Fruit fly (Drosophila melanogaster) whole organism, embryonic: Measurements from ENCODE around the gene CG34028.

Source experiments
- Asciz ChIP-seq: fragments of 200-800 bp; sonication (Bioruptor generic); optimal IDR thresholded peaks from 2 replicates; lab custom pipeline; 2017; ENCODE audit warnings: missing biosample characterization, mild to moderate bottlenecking, missing genetic modification characterization, missing genetic modification reagents
- CG10321 ChIP-seq: fragments of 200-800 bp; sonication (Bioruptor generic); IDR thresholded peaks from 2 replicates; pipeline ENCODE4 v1.3.6; 2022; ENCODE audit warnings: missing biosample characterization, missing genetic modification characterization
- CG10366 ChIP-seq: fragments of 200-800 bp; sonication (Bioruptor generic); IDR thresholded peaks from 2 replicates; pipeline ENCODE4 v1.3.6; 2022; ENCODE audit warnings: missing biosample characterization, missing genetic modification characterization
- CG10462 ChIP-seq: fragments of 200-800 bp; sonication (Bioruptor generic); optimal IDR thresholded peaks from 2 replicates; lab custom pipeline; 2016; ENCODE audit warnings: missing biosample characterization, missing genetic modification characterization
- CG11398 ChIP-seq: fragments of 200-800 bp; sonication (Bioruptor generic); optimal IDR thresholded peaks from 2 replicates; lab custom pipeline; 2016; ENCODE audit warnings: missing biosample characterization, missing genetic modification characterization
- CG11504 ChIP-seq: fragments of 200-800 bp; sonication (Bioruptor generic); optimal IDR thresholded peaks from 3 replicates; lab custom pipeline; 2019; ENCODE audit warnings: missing biosample characterization, mild to moderate bottlenecking, missing genetic modification characterization, moderate library complexity
- CG12071 ChIP-seq: fragments of 200-800 bp; sonication (Bioruptor generic); optimal IDR thresholded peaks from 3 replicates; lab custom pipeline; 2018; ENCODE audit warnings: missing biosample characterization, mild to moderate bottlenecking, missing genetic modification characterization
- CG13624 ChIP-seq: fragments of 200-800 bp; sonication (Bioruptor generic); optimal IDR thresholded peaks from 2 replicates; lab custom pipeline; 2016; ENCODE audit warnings: missing biosample characterization, missing genetic modification characterization
- CG13894 ChIP-seq: fragments of 200-800 bp; sonication (Bioruptor generic); optimal IDR thresholded peaks from 3 replicates; lab custom pipeline; 2018; ENCODE audit warnings: missing biosample characterization, mild to moderate bottlenecking, missing genetic modification characterization, moderate library complexity
- CG14710 ChIP-seq: fragments of 200-800 bp; sonication (Bioruptor generic); optimal IDR thresholded peaks from 3 replicates; lab custom pipeline; 2019; ENCODE audit warnings: missing biosample characterization, mild to moderate bottlenecking, missing genetic modification characterization, moderate library complexity
- CG14860 ChIP-seq: fragments of 200-800 bp; sonication (Bioruptor generic); IDR thresholded peaks from 3 replicates; pipeline ENCODE4 v1.3.6; 2022; ENCODE audit warnings: missing biosample characterization, missing genetic modification characterization; ENCODE audit not compliant: partially characterized antibody
- CG15514 ChIP-seq: fragments of 200-800 bp; sonication (Bioruptor generic); optimal IDR thresholded peaks from 3 replicates; lab custom pipeline; 2017; ENCODE audit warnings: missing biosample characterization, missing genetic modification characterization, mild to moderate bottlenecking, moderate library complexity, missing genetic modification reagents
- CG15696 ChIP-seq: fragments of 200-800 bp; sonication (Bioruptor generic); optimal IDR thresholded peaks from 2 replicates; lab custom pipeline; 2019; ENCODE audit warnings: missing biosample characterization, mild to moderate bottlenecking, missing genetic modification characterization, moderate library complexity
- CG16779 ChIP-seq: fragments of 200-800 bp; sonication (Bioruptor generic); IDR thresholded peaks from 2 replicates; pipeline ENCODE4 v1.3.6; 2022; ENCODE audit warnings: missing biosample characterization, missing genetic modification characterization
- CG17359 ChIP-seq: fragments of 200-800 bp; sonication (Bioruptor generic); optimal IDR thresholded peaks from 3 replicates; lab custom pipeline; 2018; ENCODE audit warnings: missing biosample characterization, mild to moderate bottlenecking, missing genetic modification characterization, moderate library complexity
- CG31365 ChIP-seq: fragments of 200-800 bp; sonication (Bioruptor generic); optimal IDR thresholded peaks from 2 replicates; lab custom pipeline; 2018; ENCODE audit warnings: missing biosample characterization, mild to moderate bottlenecking, missing genetic modification characterization
- CG31441 ChIP-seq: fragments of 200-800 bp; sonication (Bioruptor generic); IDR thresholded peaks from 2 replicates; pipeline ENCODE4 v1.3.6; 2022; ENCODE audit warnings: missing biosample characterization, missing genetic modification characterization
- CG33213 ChIP-seq: fragments of 200-800 bp; sonication (Bioruptor generic); optimal IDR thresholded peaks from 3 replicates; lab custom pipeline; 2016; ENCODE audit warnings: missing biosample characterization, missing genetic modification characterization
- CG4820 ChIP-seq: fragments of 200-800 bp; sonication (Bioruptor generic); optimal IDR thresholded peaks from 3 replicates; lab custom pipeline; 2016; ENCODE audit warnings: missing biosample characterization, missing genetic modification characterization
- CG4854 ChIP-seq: fragments of 200-800 bp; sonication (Bioruptor generic); optimal IDR thresholded peaks from 2 replicates; lab custom pipeline; 2016; ENCODE audit warnings: missing biosample characterization, missing genetic modification characterization, inconsistent platforms
- CG8359 ChIP-seq: fragments of 200-800 bp; sonication (Bioruptor generic); optimal IDR thresholded peaks from 2 replicates; lab custom pipeline; 2017; ENCODE audit warnings: missing biosample characterization, mild to moderate bottlenecking, missing genetic modification characterization, borderline replicate concordance
- E2f1 ChIP-seq: fragments of 200-800 bp; sonication (Bioruptor generic); IDR thresholded peaks from 2 replicates; pipeline ENCODE4 v1.3.6; 2022; ENCODE audit warnings: missing biosample characterization, missing genetic modification characterization
- GATAe ChIP-seq: fragments of 200-800 bp; sonication (Bioruptor generic); conservative IDR thresholded peaks from 2 replicates; pipeline ENCODE4 v1.3.6; 2022; ENCODE audit warnings: missing biosample characterization, missing genetic modification characterization
- HmgD ChIP-seq: fragments of 200-800 bp; sonication (Bioruptor generic); optimal IDR thresholded peaks from 3 replicates; lab custom pipeline; 2016; ENCODE audit warnings: missing biosample characterization, missing genetic modification characterization
- Hr39 ChIP-seq: fragments of >200 bp; optimal IDR thresholded peaks from 2 replicates; lab custom pipeline; 2017
- Hr51 ChIP-seq, 2 experiments: fragments of 200-800 bp; sonication (Bioruptor generic); optimal IDR thresholded peaks; 2 replicates in 1 of 2; 3 replicates in 1 of 2; lab custom pipeline; 2016 to 2018; ENCODE audit warnings: missing biosample characterization in 2 of 2, missing genetic modification characterization in 2 of 2, mild to moderate bottlenecking in 1 of 2, moderate library complexity in 1 of 2
- MBD-R2 ChIP-seq: fragments of 200-800 bp; sonication (Bioruptor generic); IDR thresholded peaks from 2 replicates; pipeline ENCODE4 v1.3.6; 2022; ENCODE audit warnings: missing biosample characterization, missing genetic modification characterization
- Med ChIP-seq: fragments of 200-800 bp; sonication (Bioruptor generic); peaks from one replicate; lab custom pipeline; 2016; ENCODE audit warnings: missing biosample characterization, missing genetic modification characterization, mild to moderate bottlenecking, inconsistent platforms, moderate library complexity
- Stat92E ChIP-seq, 3 experiments: fragments of >200 bp in 2 of 3; fragments of 200-800 bp in 1 of 3; sonication (Bioruptor generic) in 1 of 3; optimal IDR thresholded peaks; 2 replicates each; lab custom pipeline; 2017 to 2019; ENCODE audit warnings: missing biosample characterization in 3 of 3, missing genetic modification characterization in 3 of 3, mild to moderate bottlenecking in 1 of 3, moderate library complexity in 1 of 3
- Trl ChIP-seq, 3 experiments: fragments of >200 bp in 2 of 3; fragments of 200-800 bp in 1 of 3; sonication (Bioruptor generic) in 1 of 3; optimal IDR thresholded peaks; 2 replicates in 1 of 3; 3 replicates in 2 of 3; lab custom pipeline; 2016 to 2017; ENCODE audit warnings: missing biosample characterization in 1 of 3, missing genetic modification characterization in 1 of 3
- Xbp1 ChIP-seq: fragments of 200-800 bp; sonication (Bioruptor generic); optimal IDR thresholded peaks from 3 replicates; lab custom pipeline; 2016; ENCODE audit warnings: missing biosample characterization, mild to moderate bottlenecking, missing genetic modification characterization
- ato ChIP-seq: fragments of 200-800 bp; sonication (Bioruptor generic); IDR thresholded peaks from 2 replicates; pipeline ENCODE4 v1.3.6; 2022; ENCODE audit warnings: missing biosample characterization, missing genetic modification characterization; ENCODE audit not compliant: partially characterized antibody
- bab2 ChIP-seq: fragments of 200-800 bp; sonication (Bioruptor generic); optimal IDR thresholded peaks from 2 replicates; lab custom pipeline; 2016; ENCODE audit warnings: missing biosample characterization, missing genetic modification characterization
- chinmo ChIP-seq: fragments of 200-800 bp; sonication (Bioruptor generic); IDR thresholded peaks from 4 replicates; pipeline ENCODE4 v1.3.6; 2022; ENCODE audit warnings: missing biosample characterization, missing genetic modification characterization; ENCODE audit not compliant: partially characterized antibody
- chn ChIP-seq: fragments of 200-800 bp; sonication (Bioruptor generic); optimal IDR thresholded peaks from 2 replicates; lab custom pipeline; 2016; ENCODE audit warnings: missing biosample characterization, missing genetic modification characterization
- croc ChIP-seq: fragments of 200-800 bp; sonication (Bioruptor generic); conservative IDR thresholded peaks from 3 replicates; pipeline ENCODE4 v1.3.6; 2022; ENCODE audit warnings: missing biosample characterization, missing genetic modification characterization
- ewg ChIP-seq: fragments of 200-800 bp; sonication (Bioruptor generic); optimal IDR thresholded peaks from 3 replicates; lab custom pipeline; 2017; ENCODE audit warnings: mild to moderate bottlenecking, missing biosample characterization, missing genetic modification reagents, missing genetic modification characterization
- gce ChIP-seq: fragments of 200-800 bp; sonication (Bioruptor generic); IDR thresholded peaks from 3 replicates; pipeline ENCODE4 v1.3.6; 2022; ENCODE audit warnings: missing biosample characterization, missing genetic modification characterization
- gt ChIP-seq: fragments of 200-800 bp; sonication (Bioruptor generic); IDR thresholded peaks from 2 replicates; pipeline ENCODE4 v1.3.6; 2022; ENCODE audit warnings: missing biosample characterization, missing genetic modification characterization
- hb ChIP-seq: fragments of 200-800 bp; sonication (Bioruptor generic); IDR thresholded peaks from 3 replicates; pipeline ENCODE4 v1.3.6; 2022; ENCODE audit warnings: missing biosample characterization, missing genetic modification characterization; ENCODE audit not compliant: partially characterized antibody
- hbn ChIP-seq: fragments of 200-800 bp; sonication (Bioruptor generic); IDR thresholded peaks from 2 replicates; pipeline ENCODE4 v1.3.6; 2022; ENCODE audit warnings: missing biosample characterization, missing genetic modification characterization; ENCODE audit not compliant: partially characterized antibody
- luna ChIP-seq: fragments of 200-800 bp; sonication (Bioruptor generic); optimal IDR thresholded peaks from 2 replicates; lab custom pipeline; 2016; ENCODE audit warnings: missing biosample characterization, missing genetic modification characterization
- nmo ChIP-seq: fragments of 200-800 bp; sonication (Bioruptor generic); optimal IDR thresholded peaks from 2 replicates; lab custom pipeline; 2018; ENCODE audit warnings: missing biosample characterization, mild to moderate bottlenecking, missing genetic modification characterization, moderate library complexity
- pho ChIP-seq: fragments of 200-800 bp; sonication (Bioruptor generic); optimal IDR thresholded peaks from 2 replicates; lab custom pipeline; 2016; ENCODE audit warnings: missing biosample characterization, missing genetic modification characterization
- unc-4 ChIP-seq: fragments of 200-800 bp; sonication (Bioruptor generic); IDR thresholded peaks from 2 replicates; pipeline ENCODE4 v1.3.6; 2022; ENCODE audit warnings: missing biosample characterization, missing genetic modification characterization; ENCODE audit not compliant: partially characterized antibody
- zen ChIP-seq: fragments of 200-800 bp; sonication (Bioruptor generic); optimal IDR thresholded peaks from 3 replicates; lab custom pipeline; 2018; ENCODE audit warnings: missing biosample characterization, mild to moderate bottlenecking, missing genetic modification characterization, moderate library complexity
- zf30C ChIP-seq: fragments of 200-800 bp; sonication (Bioruptor generic); optimal IDR thresholded peaks from 3 replicates; lab custom pipeline; 2018; ENCODE audit warnings: missing biosample characterization, mild to moderate bottlenecking, missing genetic modification characterization

CG34028 gene

dm6 chrX:9499994-9500804, 11.1 kb upstream of the CG34028 start, which contains the start of gene mgl (continued):
- TF ChIP-seq zf30C (no peak), ato (no peak), CG33213 (GFP tag; lab: Kevin White, UChicago) (peak; percentile 25), CG12071 (GFP tag; lab: Kevin White, UChicago) (no peak), CG17359 (peak; percentile 70), GATAe (GFP tag; lab: Robert Waterston, UW) (no peak), CG4854 (peak; percentile 8), pho (peak; percentile 72), CG31441 (GFP tag; lab: Robert Waterston, UW) (peak; percentile 89), croc (GFP tag; lab: Robert Waterston, UW) (peak; percentile 59; the same call in 2 of the 3 replicates), hb (no peak), CG10462 (GFP tag; lab: Kevin White, UChicago) (peak; percentile 59), Xbp1 (GFP tag; lab: Kevin White, UChicago) (peak; percentile 84), gt (GFP tag; lab: Robert Waterston, UW) (0 out of 2 replicates have a peak, but pooled peaks have one; percentile 8), nmo (GFP tag; lab: Kevin White, UChicago) (peak; percentile 89), bab2 (GFP tag; lab: Kevin White, UChicago) (peak; percentile 65), CG15514 (GFP tag; lab: Kevin White, UChicago) (no peak), CG16779 (GFP tag; lab: Robert Waterston, UW) (no peak), chinmo (GFP tag; lab: Robert Waterston, UW) (peak; percentile 73; the same call in 3 of the 4 replicates), Hr39 (lab: Kevin White, UChicago) (no peak), hbn (GFP tag; lab: Robert Waterston, UW) (no peak), CG13894 (tag; lab: Kevin White, UChicago) (peak; percentile 20), HmgD (no peak), zen (tag; lab: Kevin White, UChicago) (peak; percentile 23), CG11398 (GFP tag; lab: Kevin White, UChicago) (no peak), Med (GFP tag; lab: Kevin White, UChicago) (peak; percentile 89), luna (GFP tag; lab: Kevin White, UChicago) (no peak), E2f1 (GFP tag; lab: Robert Waterston, UW) (peak; percentile 48; the same call in 1 of the 2 replicates), CG8359 (GFP tag; lab: Kevin White, UChicago) (peak; percentile 57), Trl (optimal IDR thresholded peaks at IDR 0.05; lab: Kevin White, UChicago) (no peak), Trl (GFP tag; optimal IDR thresholded peaks at IDR 0.05; lab: Kevin White, UChicago) (peak; percentile 68), ewg (GFP tag; lab: Kevin White, UChicago) (peak; percentile 71), CG31365 (tag; lab: Kevin White, UChicago) (peak; percentile 30), Stat92E (GFP tag; optimal IDR thresholded peaks at IDR 0.05; lab: Kevin White, UChicago) (peak in 1 of 3 experiments; percentile 13), chn (peak; percentile 77), MBD-R2 (GFP tag; lab: Robert Waterston, UW) (no peak), CG13624 (peak; percentile 26), Hr51 (GFP tag; optimal IDR thresholded peaks at IDR 0.05; lab: Kevin White, UChicago) (peak; percentile 49 to 81), gce (GFP tag; lab: Robert Waterston, UW) (no peak), CG15696 (tag; lab: Kevin White, UChicago) (no peak), Asciz (GFP tag; lab: Kevin White, UChicago) (peak; percentile 54), CG14860 (GFP tag; lab: Robert Waterston, UW) (no peak), CG11504 (tag; lab: Kevin White, UChicago) (peak; percentile 82), unc-4 (GFP tag; lab: Robert Waterston, UW) (no peak), CG4820 (GFP tag; lab: Kevin White, UChicago) (peak; percentile 77), CG14710 (peak; percentile 77), CG10366 (peak; percentile 17; the same call in 1 of the 2 replicates), CG10321 (GFP tag; lab: Robert Waterston, UW) (no peak)
